Worm (Caenorhabditis elegans) whole organism, late embryonic: ENCODE results near the gene F14D2.8.

Experiments used
- C08G9.2 ChIP-seq: sonication (generic microtip); optimal IDR thresholded peaks from 2 replicates; lab custom pipeline; 2016; ENCODE audit warnings: mild to moderate bottlenecking, missing genetic modification characterization, moderate library complexity, missing compliant biosample characterization
- C38D4.7 ChIP-seq: fragments of 200-800 bp; sonication (Bioruptor generic); optimal IDR thresholded peaks from 2 replicates; lab custom pipeline; 2018; ENCODE audit warnings: mild to moderate bottlenecking, missing genetic modification characterization, moderate library complexity, missing compliant biosample characterization
- K02D7.2 ChIP-seq: sonication (generic microtip); optimal IDR thresholded peaks from 2 replicates; lab custom pipeline; 2017; ENCODE audit warnings: mild to moderate bottlenecking, missing genetic modification characterization, missing compliant biosample characterization
- Y22D7AL.16 ChIP-seq: sonication (generic microtip); optimal IDR thresholded peaks from 2 replicates; lab custom pipeline; 2016; ENCODE audit warnings: missing genetic modification characterization, missing compliant biosample characterization
- ama-1 ChIP-seq: fragments of 150-350 bp; optimal IDR thresholded peaks from 2 replicates; lab custom pipeline; 2014
- ceh-18 ChIP-seq: sonication (generic microtip); optimal IDR thresholded peaks from 2 replicates; lab custom pipeline; 2016; ENCODE audit warnings: missing genetic modification characterization, missing compliant biosample characterization
- ceh-19 ChIP-seq: fragments of 200-800 bp; sonication (Bioruptor generic); optimal IDR thresholded peaks from 2 replicates; lab custom pipeline; 2018; ENCODE audit warnings: mild to moderate bottlenecking, missing genetic modification characterization, missing compliant biosample characterization
- ceh-2 ChIP-seq: sonication (generic microtip); optimal IDR thresholded peaks from 2 replicates; lab custom pipeline; 2016; ENCODE audit warnings: missing genotype, missing genetic modification characterization, missing compliant biosample characterization
- ceh-22 ChIP-seq: sonication (generic microtip); optimal IDR thresholded peaks from 2 replicates; lab custom pipeline; 2017; ENCODE audit warnings: missing biosample characterization, missing genetic modification characterization
- ceh-30 ChIP-seq: fragments of 150-350 bp; optimal IDR thresholded peaks from 2 replicates; lab custom pipeline; 2014; ENCODE audit warnings: missing biosample characterization, missing genetic modification characterization
- ceh-34 ChIP-seq: sonication (generic microtip); optimal IDR thresholded peaks from 2 replicates; lab custom pipeline; 2016; ENCODE audit warnings: mild to moderate bottlenecking, missing genetic modification characterization, missing compliant biosample characterization
- ceh-45 ChIP-seq: fragments of 200-800 bp; sonication (Bioruptor generic); IDR thresholded peaks from 2 replicates; pipeline ENCODE4 v1.3.6; 2022; ENCODE audit warnings: missing genetic modification reagents, missing genetic modification characterization, missing compliant biosample characterization
- ceh-9 ChIP-seq: sonication (generic microtip); optimal IDR thresholded peaks from 2 replicates; lab custom pipeline; 2016; ENCODE audit warnings: mild to moderate bottlenecking, missing genetic modification characterization, inconsistent platforms, missing compliant biosample characterization
- che-1 ChIP-seq: sonication (generic microtip); optimal IDR thresholded peaks from 2 replicates; lab custom pipeline; 2016; ENCODE audit warnings: mild to moderate bottlenecking, missing genetic modification characterization, missing compliant biosample characterization
- dmd-4 ChIP-seq: sonication (generic microtip); optimal IDR thresholded peaks from 2 replicates; lab custom pipeline; 2016; ENCODE audit warnings: borderline replicate concordance, missing genetic modification characterization, missing compliant biosample characterization
- dve-1 ChIP-seq: sonication (generic microtip); optimal IDR thresholded peaks from 2 replicates; lab custom pipeline; 2017; ENCODE audit warnings: antibody characterized with exemption, mild to moderate bottlenecking, missing genetic modification characterization, missing compliant biosample characterization
- elt-2 ChIP-seq: sonication (generic microtip); optimal IDR thresholded peaks from 2 replicates; lab custom pipeline; 2016; ENCODE audit warnings: missing genetic modification reagents, missing genetic modification characterization, missing compliant biosample characterization
- ets-4 ChIP-seq: sonication (generic microtip); optimal IDR thresholded peaks from 2 replicates; lab custom pipeline; 2016; ENCODE audit warnings: missing genetic modification characterization, missing compliant biosample characterization
- fax-1 ChIP-seq: sonication (generic microtip); optimal IDR thresholded peaks from 2 replicates; lab custom pipeline; 2016; ENCODE audit warnings: missing genotype, missing genetic modification characterization, missing compliant biosample characterization
- fkh-10 ChIP-seq: fragments of 150-350 bp; optimal IDR thresholded peaks from 2 replicates; lab custom pipeline; 2014; ENCODE audit warnings: missing biosample characterization, missing genetic modification reagents, missing genetic modification characterization
- fkh-6 ChIP-seq: sonication (generic microtip); optimal IDR thresholded peaks from 2 replicates; lab custom pipeline; 2016; ENCODE audit warnings: missing genetic modification characterization, missing compliant biosample characterization
- gmeb-2 ChIP-seq: sonication (generic microtip); optimal IDR thresholded peaks from 2 replicates; lab custom pipeline; 2016; ENCODE audit warnings: missing genetic modification characterization, inconsistent platforms, missing compliant biosample characterization
- hlh-13 ChIP-seq: fragments of 200-800 bp; sonication (Bioruptor generic); optimal IDR thresholded peaks from 2 replicates; lab custom pipeline; 2018; ENCODE audit warnings: mild to moderate bottlenecking, missing genetic modification characterization, missing compliant biosample characterization
- hlh-8 ChIP-seq: sonication (generic microtip); optimal IDR thresholded peaks from 2 replicates; lab custom pipeline; 2016; ENCODE audit warnings: missing genotype, missing genetic modification characterization, missing compliant biosample characterization
- lim-6 ChIP-seq: sonication (generic microtip); optimal IDR thresholded peaks from 2 replicates; lab custom pipeline; 2016; ENCODE audit warnings: missing genetic modification characterization, missing compliant biosample characterization
- lin-11 ChIP-seq: fragments of 200-800 bp; sonication (Bioruptor generic); optimal IDR thresholded peaks from 2 replicates; lab custom pipeline; 2018; ENCODE audit warnings: mild to moderate bottlenecking, missing genetic modification characterization, missing compliant biosample characterization
- nfya-1 ChIP-seq: sonication (generic microtip); optimal IDR thresholded peaks from 2 replicates; lab custom pipeline; 2017; ENCODE audit warnings: missing genetic modification characterization, mild to moderate bottlenecking, missing compliant biosample characterization, antibody characterized with exemption, moderate library complexity
- nhr-11 ChIP-seq: fragments of 150-350 bp; optimal IDR thresholded peaks from 2 replicates; lab custom pipeline; 2014; ENCODE audit warnings: missing biosample characterization, missing genetic modification characterization
- nhr-232 ChIP-seq: sonication (generic microtip); optimal IDR thresholded peaks from 2 replicates; lab custom pipeline; 2016; ENCODE audit warnings: missing genetic modification characterization, missing compliant biosample characterization
- npax-4 ChIP-seq: sonication (generic microtip); optimal IDR thresholded peaks from 2 replicates; lab custom pipeline; 2016; ENCODE audit warnings: missing genetic modification characterization, missing compliant biosample characterization
- odd-2 ChIP-seq: sonication (generic microtip); optimal IDR thresholded peaks from 2 replicates; lab custom pipeline; 2017; ENCODE audit warnings: antibody characterized with exemption, mild to moderate bottlenecking, missing genetic modification characterization, missing compliant biosample characterization
- pax-1 ChIP-seq: fragments of 150-350 bp; optimal IDR thresholded peaks from 2 replicates; lab custom pipeline; 2014; ENCODE audit warnings: missing biosample characterization, missing genetic modification characterization
- ref-2 ChIP-seq: sonication (generic microtip); optimal IDR thresholded peaks from 2 replicates; lab custom pipeline; 2016; ENCODE audit warnings: missing genetic modification characterization, missing compliant biosample characterization
- rnt-1 ChIP-seq: sonication (generic microtip); optimal IDR thresholded peaks from 2 replicates; lab custom pipeline; 2016; ENCODE audit warnings: missing genetic modification characterization, missing compliant biosample characterization
- sox-2 ChIP-seq: fragments of 200-800 bp; sonication (Bioruptor generic); IDR thresholded peaks from 2 replicates; pipeline ENCODE4 v1.3.6; 2022; ENCODE audit warnings: missing genetic modification reagents, missing genetic modification characterization, missing compliant biosample characterization
- sox-4 ChIP-seq: sonication (generic microtip); optimal IDR thresholded peaks from 2 replicates; lab custom pipeline; 2017; ENCODE audit warnings: mild to moderate bottlenecking, missing genetic modification characterization, inconsistent platforms, missing compliant biosample characterization
- syd-9 ChIP-seq: sonication (generic microtip); optimal IDR thresholded peaks from 2 replicates; lab custom pipeline; 2016; ENCODE audit warnings: mild to moderate bottlenecking, missing genetic modification characterization, moderate library complexity, missing compliant biosample characterization
- tbx-2 ChIP-seq: sonication (generic microtip); optimal IDR thresholded peaks from 2 replicates; lab custom pipeline; 2016; ENCODE audit warnings: missing genetic modification characterization, missing compliant biosample characterization
- ttx-3 ChIP-seq: sonication (generic microtip); optimal IDR thresholded peaks from 2 replicates; lab custom pipeline; 2016; ENCODE audit warnings: missing genetic modification reagents, missing genetic modification characterization, missing compliant biosample characterization
- unc-3 ChIP-seq, 2 experiments: fragments of 200-800 bp in 1 of 2; sonication (Bioruptor generic) in 1 of 2; sonication (generic microtip) in 1 of 2; conservative IDR thresholded peaks in 1 of 2; optimal IDR thresholded peaks in 1 of 2; 2 replicates each; pipeline versions ENCODE4 v1.3.6 to Lab custom; 2016 to 2022; ENCODE audit warnings: missing compliant biosample characterization in 2 of 2, missing genetic modification characterization in 2 of 2, missing genetic modification reagents in 1 of 2
- unc-42 ChIP-seq: sonication (generic microtip); optimal IDR thresholded peaks from 2 replicates; lab custom pipeline; 2016; ENCODE audit warnings: missing genotype, missing genetic modification characterization, missing compliant biosample characterization
- unc-55 ChIP-seq: sonication (generic microtip); optimal IDR thresholded peaks from 2 replicates; lab custom pipeline; 2017; ENCODE audit warnings: missing biosample characterization, missing genetic modification reagents, missing genetic modification characterization
- zip-5 ChIP-seq: sonication (generic microtip); optimal IDR thresholded peaks from 2 replicates; lab custom pipeline; 2016; ENCODE audit warnings: missing genetic modification characterization, missing compliant biosample characterization
- ztf-16 ChIP-seq: sonication (generic microtip); optimal IDR thresholded peaks from 2 replicates; lab custom pipeline; 2017; ENCODE audit warnings: missing genetic modification characterization, missing compliant biosample characterization

Gene F14D2.8

ce11 chrII:3358834-3359233, 9.2 kb upstream of the F14D2.8 start, which contains the start of the genes lido-14 and bath-27:
lido-14 (plus strand) TSS chrII:3359134.
bath-27 (plus strand) TSS chrII:3359139.
- no peak for TF ChIP-seq dve-1 (tag; lab: Kevin White, UChicago)
- no peak for TF ChIP-seq ama-1 (lab: Kevin White, UChicago)
- no peak for TF ChIP-seq unc-3 (GFP tag; conservative IDR thresholded peaks at IDR 0.05; lab: Robert Waterston, UW)
- no peak for TF ChIP-seq unc-3 (tag; optimal IDR thresholded peaks at IDR 0.05; lab: Kevin White, UChicago)
- TF ChIP-seq che-1: no peak
- no peak for TF ChIP-seq ceh-34 (tag; lab: Kevin White, UChicago)
- no peak for TF ChIP-seq sox-2 (GFP tag; lab: Robert Waterston, UW)
- TF ChIP-seq K02D7.2 (tag; lab: Kevin White, UChicago): no peak
- TF ChIP-seq elt-2 (tag; lab: Kevin White, UChicago): no peak
- TF ChIP-seq unc-55 (GFP tag; lab: Kevin White, UChicago): no peak
- no peak for TF ChIP-seq npax-4 (tag; lab: Kevin White, UChicago)
- TF ChIP-seq C38D4.7 (GFP tag; lab: Kevin White, UChicago): no peak
- TF ChIP-seq, all 69 proteins: peak for 0

- no peak for TF ChIP-seq ceh-22 (tag; lab: Kevin White, UChicago)
- no peak for TF ChIP-seq lim-6 (tag; lab: Kevin White, UChicago)
- no peak for TF ChIP-seq hlh-8
- no peak for TF ChIP-seq ref-2 (tag; lab: Kevin White, UChicago)
- no peak for TF ChIP-seq ceh-34 (tag; lab: Kevin White, UChicago)
- TF ChIP-seq syd-9 (tag; lab: Kevin White, UChicago): no peak
- TF ChIP-seq che-1: no peak
- no peak for TF ChIP-seq ets-4 (tag; lab: Kevin White, UChicago)
Observed at ce11 chrII:3347940-3348610, 1.6 kb downstream of the F14D2.8 start, which contains the start of the genes F14D2.14 and bath-29. F14D2.14 (minus strand) TSS chrII:3347990. bath-29 (plus strand) TSS chrII:3348560.

ce11 chrII:3346328-3346780, 3.3 kb downstream of the F14D2.8 start, which contains the start of gene bath-30:
bath-30 (minus strand) TSS chrII:3346378.
- TF ChIP-seq lin-11 (tag; lab: Kevin White, UChicago) (no peak), rnt-1 (tag; lab: Kevin White, UChicago) (no peak), ceh-30 (tag; lab: Kevin White, UChicago) (no peak), pax-1 (tag; lab: Kevin White, UChicago) (no peak), nfya-1 (no peak), Y22D7AL.16 (tag; lab: Kevin White, UChicago) (no peak), dve-1 (tag; lab: Kevin White, UChicago) (no peak), unc-42 (tag; lab: Kevin White, UChicago) (no peak), fax-1 (no peak), sox-4 (tag; lab: Kevin White, UChicago) (no peak), nhr-232 (tag; lab: Kevin White, UChicago) (no peak), ceh-2 (tag; lab: Kevin White, UChicago) (no peak), ceh-9 (tag; lab: Kevin White, UChicago) (no peak), ceh-19 (no peak), ceh-45 (no peak), ztf-16 (tag; lab: Kevin White, UChicago) (no peak), C38D4.7 (GFP tag; lab: Kevin White, UChicago) (no peak), ceh-18 (tag; lab: Kevin White, UChicago) (no peak)

ce11 chrII:3344917-3345316, 4.8 kb downstream of the F14D2.8 start, which contains the start of gene bath-28:
bath-28 (minus strand) TSS chrII:3344967.
- no peak for TF ChIP-seq nhr-232 (tag; lab: Kevin White, UChicago)
- TF ChIP-seq odd-2 (tag; lab: Kevin White, UChicago): no peak
- TF ChIP-seq K02D7.2 (tag; lab: Kevin White, UChicago): no peak
- TF ChIP-seq lin-11 (tag; lab: Kevin White, UChicago): no peak
- no peak for TF ChIP-seq tbx-2
- TF ChIP-seq zip-5 (tag; lab: Kevin White, UChicago): no peak
- TF ChIP-seq fkh-6 (tag; lab: Kevin White, UChicago): no peak
- TF ChIP-seq dmd-4 (tag; lab: Kevin White, UChicago): no peak
- TF ChIP-seq gmeb-2 (tag; lab: Kevin White, UChicago): no peak
- TF ChIP-seq ttx-3 (tag; lab: Kevin White, UChicago): no peak
- TF ChIP-seq hlh-13 (GFP tag; lab: Kevin White, UChicago): no peak
- TF ChIP-seq npax-4 (tag; lab: Kevin White, UChicago): no peak
- TF ChIP-seq lim-6 (tag; lab: Kevin White, UChicago): no peak
- TF ChIP-seq unc-3 (GFP tag; conservative IDR thresholded peaks at IDR 0.05; lab: Robert Waterston, UW): no peak
- TF ChIP-seq unc-3 (tag; optimal IDR thresholded peaks at IDR 0.05; lab: Kevin White, UChicago): no peak
- no peak for TF ChIP-seq nhr-11
- TF ChIP-seq C08G9.2 (tag; lab: Kevin White, UChicago): no peak
- TF ChIP-seq fkh-10 (GFP tag; lab: Kevin White, UChicago): no peak
- TF ChIP-seq ets-4 (tag; lab: Kevin White, UChicago): no peak
